Fruit fly (Drosophila melanogaster): Measurements from ENCODE around the gene GstD6.
A peak's percentile ranks its signal among the peaks of the same experiment; 100 is the strongest.

Gene GstD6

DNA sequence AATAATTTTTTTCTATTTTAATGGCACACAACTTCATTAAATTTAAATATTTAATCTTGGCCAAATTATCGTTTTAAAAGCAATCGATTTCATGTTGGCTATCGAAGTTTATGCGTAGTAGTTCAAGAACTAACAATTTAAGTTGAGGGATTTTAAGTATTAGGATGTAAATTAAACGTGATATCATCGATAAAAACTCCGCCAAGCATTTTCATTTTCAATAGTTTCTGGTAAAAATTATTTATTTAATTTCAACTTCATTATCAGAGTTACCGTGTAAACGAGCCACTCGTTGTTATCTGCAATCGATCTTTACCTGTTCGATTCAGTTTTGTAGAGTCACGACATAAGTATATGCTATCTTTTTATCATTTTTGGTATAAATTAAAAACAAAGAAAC, 26.0 kb downstream of the GstD6 start (continued):
- TF ChIP-seq BEAF-32 (GFP tag; optimal IDR thresholded peaks at IDR 0.05) (peak; percentile 46), Atf-2 (GFP tag; optimal IDR thresholded peaks at IDR 0.05) (peak; percentile 90), al (GFP tag; IDR thresholded peaks at IDR 0.05) (peak; percentile 87), peb (GFP tag; IDR thresholded peaks at IDR 0.05) (peak; percentile 92), CG8281 (tag; optimal IDR thresholded peaks at IDR 0.05) (peak; percentile 91), ash1 (GFP tag; optimal IDR thresholded peaks at IDR 0.05) (peak; percentile 85), cg (GFP tag; optimal IDR thresholded peaks at IDR 0.05) (no peak), CG10147 (GFP tag; optimal IDR thresholded peaks at IDR 0.05) (peak; percentile 100), odd (GFP tag; optimal IDR thresholded peaks at IDR 0.05) (peak; percentile 96), CG4730 (GFP tag; IDR thresholded peaks at IDR 0.05) (peak; percentile 86), insv (GFP tag; optimal IDR thresholded peaks at IDR 0.05) (peak; percentile 22 to 79), Max (GFP tag; optimal IDR thresholded peaks at IDR 0.05) (peak; percentile 100), CG15269 (tag; optimal IDR thresholded peaks at IDR 0.05) (peak; percentile 98), jigr1 (GFP tag; IDR thresholded peaks at IDR 0.05) (peak; percentile 76; the same call in 2 of the 3 replicates), Hr39 (optimal IDR thresholded peaks at IDR 0.05) (no peak), sob (GFP tag; IDR thresholded peaks at IDR 0.05) (peak; percentile 97), seq (GFP tag; IDR thresholded peaks at IDR 0.05) (peak; percentile 97), ci (GFP tag; IDR thresholded peaks at IDR 0.05) (peak; percentile 99), CG9215 (GFP tag; IDR thresholded peaks at IDR 0.05) (peak; percentile 80; the same call in 1 of the 2 replicates), CG12744 (GFP tag; optimal IDR thresholded peaks at IDR 0.05) (peak; percentile 94), CG13424 (tag; optimal IDR thresholded peaks at IDR 0.05) (peak; percentile 99), CG7357 (GFP tag; IDR thresholded peaks at IDR 0.05) (peak; percentile 69), CG3407 (GFP tag; optimal IDR thresholded peaks at IDR 0.05) (peak; percentile 95), CG4360 (GFP tag; IDR thresholded peaks at IDR 0.05) (peak; percentile 82), CG6854 (GFP tag; optimal IDR thresholded peaks at IDR 0.05) (peak; percentile 98), Xbp1 (GFP tag; optimal IDR thresholded peaks at IDR 0.05) (peak; percentile 97), tin (GFP tag; optimal IDR thresholded peaks at IDR 0.05) (peak; percentile 100), wdn (GFP tag; IDR thresholded peaks at IDR 0.05) (peak; percentile 93), Ets65A (GFP tag) (peak; percentile 98), jing (GFP tag; optimal IDR thresholded peaks at IDR 0.05) (peak; percentile 93), CG11696 (GFP tag; IDR thresholded peaks at IDR 0.05) (peak; percentile 95), Optix (GFP tag; IDR thresholded peaks at IDR 0.05) (peak; percentile 86), dmrt99B (tag; optimal IDR thresholded peaks at IDR 0.05) (peak; percentile 100), knrl (GFP tag; IDR thresholded peaks at IDR 0.05; ENCODE audit: partially characterized antibody) (0 out of 3 replicates have a peak, but pooled peaks have one; percentile 19), CG12659 (GFP tag; optimal IDR thresholded peaks at IDR 0.05) (peak; percentile 97), repo (GFP tag; optimal IDR thresholded peaks at IDR 0.05) (peak; percentile 98), nom (GFP tag; optimal IDR thresholded peaks at IDR 0.05) (peak; percentile 99), CG43689 (GFP tag; IDR thresholded peaks at IDR 0.05) (peak; percentile 88), tgo (GFP tag; IDR thresholded peaks at IDR 0.05) (peak; percentile 95), CG15514 (GFP tag; optimal IDR thresholded peaks at IDR 0.05) (peak; percentile 95), HmgD (GFP tag; optimal IDR thresholded peaks at IDR 0.05) (peak; percentile 93), CG14014 (GFP tag; IDR thresholded peaks at IDR 0.05) (peak; percentile 97), inv (GFP tag; IDR thresholded peaks at IDR 0.05; ENCODE audit: partially characterized antibody) (no peak), Camta (GFP tag; optimal IDR thresholded peaks at IDR 0.05) (peak; percentile 96), Gug (GFP tag; IDR thresholded peaks at IDR 0.05) (peak; percentile 64; the same call in 2 of the 4 replicates), NFAT (GFP tag; IDR thresholded peaks at IDR 0.05) (peak; percentile 92), org-1 (GFP tag; optimal IDR thresholded peaks at IDR 0.05) (peak; percentile 90), caup (GFP tag; optimal IDR thresholded peaks at IDR 0.05; ENCODE audit: severe bottlenecking) (peak; percentile 97), CG11723 (GFP tag; optimal IDR thresholded peaks at IDR 0.05) (peak; percentile 94), Meics (GFP tag; optimal IDR thresholded peaks at IDR 0.05) (peak; percentile 99), maf-S (GFP tag; optimal IDR thresholded peaks at IDR 0.05) (peak; percentile 94)
